Fruit fly (Drosophila melanogaster) whole organism, adult: ENCODE results near the gene CG13623.

ENCODE experiments used
- CG11617 ChIP-seq: fragments of 200-800 bp; sonication (Bioruptor generic); optimal IDR thresholded peaks from 2 replicates; lab custom pipeline; 2017; ENCODE audit warnings: mild to moderate bottlenecking, missing biosample characterization, missing genetic modification reagents, missing genetic modification characterization
- CG12768 ChIP-seq: fragments of 200-800 bp; sonication (Bioruptor generic); optimal IDR thresholded peaks from 2 replicates; lab custom pipeline; 2017; ENCODE audit warnings: missing biosample characterization, missing genetic modification characterization, mild to moderate bottlenecking, moderate library complexity, missing genetic modification reagents
- CG14711 ChIP-seq: fragments of 200-800 bp; sonication (Bioruptor generic); optimal IDR thresholded peaks from 2 replicates; lab custom pipeline; 2018; ENCODE audit warnings: missing biosample characterization, mild to moderate bottlenecking, missing genetic modification characterization, moderate library complexity
- CG1620 ChIP-seq: fragments of 200-800 bp; sonication (Bioruptor generic); optimal IDR thresholded peaks from 2 replicates; lab custom pipeline; 2016; ENCODE audit warnings: missing biosample characterization, missing genetic modification characterization
- CG5204 ChIP-seq: fragments of 200-800 bp; sonication (Bioruptor generic); optimal IDR thresholded peaks from 2 replicates; lab custom pipeline; 2016; ENCODE audit warnings: missing biosample characterization, missing genetic modification characterization
- CG7045 ChIP-seq: fragments of 200-800 bp; sonication (Bioruptor generic); optimal IDR thresholded peaks from 2 replicates; lab custom pipeline; 2017; ENCODE audit warnings: missing biosample characterization, mild to moderate bottlenecking, missing genetic modification characterization
- Crg-1 ChIP-seq: fragments of 200-800 bp; sonication (Bioruptor generic); optimal IDR thresholded peaks from 2 replicates; lab custom pipeline; 2016; ENCODE audit warnings: missing biosample characterization, missing genetic modification characterization
- Hr96 ChIP-seq: fragments of 200-800 bp; sonication (Bioruptor generic); optimal IDR thresholded peaks from 2 replicates; lab custom pipeline; 2016; ENCODE audit warnings: missing biosample characterization, missing genetic modification characterization
- cic ChIP-seq: fragments of 200-800 bp; sonication (Bioruptor generic); optimal IDR thresholded peaks from 2 replicates; lab custom pipeline; 2017; ENCODE audit warnings: missing biosample characterization, mild to moderate bottlenecking, missing genetic modification characterization, moderate library complexity
- cnc ChIP-seq, 2 experiments: fragments of >200 bp; optimal IDR thresholded peaks; 2 replicates each; lab custom pipeline; 2017
- kay ChIP-seq: fragments of 200-800 bp; sonication (Bioruptor generic); peaks from one replicate; lab custom pipeline; 2016; ENCODE audit warnings: missing biosample characterization, missing genetic modification characterization, borderline replicate concordance
- pad ChIP-seq: fragments of 200-800 bp; sonication (Bioruptor generic); optimal IDR thresholded peaks from 3 replicates; lab custom pipeline; 2017; ENCODE audit warnings: missing biosample characterization, missing genetic modification characterization, mild to moderate bottlenecking, moderate library complexity, missing genetic modification reagents
- toe ChIP-seq: fragments of 200-800 bp; sonication (Bioruptor generic); optimal IDR thresholded peaks from 2 replicates; lab custom pipeline; 2016; ENCODE audit warnings: missing biosample characterization, missing genetic modification characterization

- TF ChIP-seq CG7045, result peak; percentile 29
- no peak for TF ChIP-seq cnc (optimal IDR thresholded peaks at IDR 0.05; lab: Kevin White, UChicago)
- no peak for TF ChIP-seq CG11617 (GFP tag; lab: Kevin White, UChicago)
- no peak for TF ChIP-seq toe (GFP tag; lab: Kevin White, UChicago)
- TF ChIP-seq cic (GFP tag; lab: Kevin White, UChicago), result no peak
- TF ChIP-seq CG5204, result no peak
- no peak for TF ChIP-seq pad
- no peak for TF ChIP-seq CG1620 (GFP tag; lab: Kevin White, UChicago)
- TF ChIP-seq Hr96, result no peak
- TF ChIP-seq CG14711 (tag; lab: Kevin White, UChicago), result no peak
- peak; percentile 84 for TF ChIP-seq kay (GFP tag; lab: Kevin White, UChicago)
- TF ChIP-seq Crg-1 (GFP tag; lab: Kevin White, UChicago), result no peak
- TF ChIP-seq CG12768, result no peak
These were observed 34.5 kb upstream of the CG13623 start for dm6 chr3R:24564799-24565344.
